Fruit fly (Drosophila melanogaster): ENCODE results near the gene CG42594.

The CG42594 gene

dm6 chrX:4909938-4910778 lies 69.5 kb downstream of the CG42594 start (continued):
- TF ChIP-seq CG18619 (GFP tag; optimal IDR thresholded peaks at IDR 0.05): peak; percentile 100
- TF ChIP-seq sqz (GFP tag; optimal IDR thresholded peaks at IDR 0.05): peak; percentile 100
- peak; percentile 79 for TF ChIP-seq Sry-β (GFP tag; optimal IDR thresholded peaks at IDR 0.05)
- TF ChIP-seq danr (GFP tag; IDR thresholded peaks at IDR 0.05): peak; percentile 99
- TF ChIP-seq hb (GFP tag; IDR thresholded peaks at IDR 0.05; ENCODE audit: partially characterized antibody): no peak
- TF ChIP-seq Hr3 (GFP tag; optimal IDR thresholded peaks at IDR 0.05): peak; percentile 100
- TF ChIP-seq CG8388 (GFP tag; optimal IDR thresholded peaks at IDR 0.05): peak; percentile 99
- peak; percentile 99 for TF ChIP-seq CG5245 (GFP tag; optimal IDR thresholded peaks at IDR 0.05)
- peak; percentile 99 for TF ChIP-seq CG33557 (GFP tag; optimal IDR thresholded peaks at IDR 0.05)
- peak; percentile 100 for TF ChIP-seq CG13296 (GFP tag; optimal IDR thresholded peaks at IDR 0.05)
- peak; percentile 99 for TF ChIP-seq CG8089 (GFP tag; optimal IDR thresholded peaks at IDR 0.05)
- peak; percentile 99 for TF ChIP-seq NC2β (GFP tag; optimal IDR thresholded peaks at IDR 0.05)
- peak; percentile 100 for TF ChIP-seq Rfx (GFP tag; IDR thresholded peaks at IDR 0.05)
- peak; percentile 100 for TF ChIP-seq Fer1 (GFP tag; optimal IDR thresholded peaks at IDR 0.05)
- TF ChIP-seq CG9437 (GFP tag; optimal IDR thresholded peaks at IDR 0.05): peak; percentile 96
- peak; percentile 100 for TF ChIP-seq CG18599 (GFP tag; optimal IDR thresholded peaks at IDR 0.05)
- peak; percentile 99 for TF ChIP-seq CG8765 (GFP tag; IDR thresholded peaks at IDR 0.05)
- peak; percentile 100 for TF ChIP-seq vfl (GFP tag; optimal IDR thresholded peaks at IDR 0.05)
- TF ChIP-seq CG8359 (GFP tag; optimal IDR thresholded peaks at IDR 0.05; ENCODE audit: borderline replicate concordance): peak; percentile 97
- peak; percentile 99 for TF ChIP-seq CG13894 (tag; optimal IDR thresholded peaks at IDR 0.05)
- peak; percentile 99 for TF ChIP-seq emc (GFP tag; optimal IDR thresholded peaks at IDR 0.05)
- TF ChIP-seq ssp (GFP tag; IDR thresholded peaks at IDR 0.05): peak; percentile 97
- TF ChIP-seq CG1603 (tag; optimal IDR thresholded peaks at IDR 0.05): peak; percentile 98
- peak; percentile 100 for TF ChIP-seq CG34376 (GFP tag; optimal IDR thresholded peaks at IDR 0.05)
- TF ChIP-seq Hand (GFP tag; optimal IDR thresholded peaks at IDR 0.05): peak; percentile 100
- TF ChIP-seq cato (GFP tag; optimal IDR thresholded peaks at IDR 0.05; ENCODE audit: borderline replicate concordance): peak; percentile 100
- no peak for TF ChIP-seq hkb (optimal IDR thresholded peaks at IDR 0.05)
- TF ChIP-seq hkb (GFP tag; IDR thresholded peaks at IDR 0.05): peak; percentile 100
- peak; percentile 99 for TF ChIP-seq phol (tag; optimal IDR thresholded peaks at IDR 0.05)
- peak; percentile 95 for TF ChIP-seq CG5180 (GFP tag; optimal IDR thresholded peaks at IDR 0.05)
- peak; percentile 98 for TF ChIP-seq Lim3 (GFP tag; IDR thresholded peaks at IDR 0.05)
- peak; percentile 99 for TF ChIP-seq CG10543 (GFP tag; optimal IDR thresholded peaks at IDR 0.05)
- peak; percentile 100 for TF ChIP-seq sob (GFP tag; IDR thresholded peaks at IDR 0.05)
- TF ChIP-seq CG12071 (GFP tag; optimal IDR thresholded peaks at IDR 0.05): peak; percentile 100
- TF ChIP-seq CG17612 (GFP tag; IDR thresholded peaks at IDR 0.05): peak; percentile 99
- peak; percentile 100 for TF ChIP-seq sens (GFP tag)
- peak; percentile 99 for TF ChIP-seq CG3838 (GFP tag; optimal IDR thresholded peaks at IDR 0.05)
- TF ChIP-seq Atf-2 (GFP tag; optimal IDR thresholded peaks at IDR 0.05): peak; percentile 99
- peak; percentile 100 for TF ChIP-seq CG9876 (GFP tag; optimal IDR thresholded peaks at IDR 0.05)
- TF ChIP-seq CG13624 (GFP tag; optimal IDR thresholded peaks at IDR 0.05): peak; percentile 100
- TF ChIP-seq cad (GFP tag; optimal IDR thresholded peaks at IDR 0.05): no peak
- TF ChIP-seq stwl (tag; optimal IDR thresholded peaks at IDR 0.05): peak; percentile 76
- TF ChIP-seq ac (GFP tag; optimal IDR thresholded peaks at IDR 0.05): peak; percentile 99
- TF ChIP-seq ara (GFP tag; IDR thresholded peaks at IDR 0.05): peak; percentile 100
- TF ChIP-seq tap (tag; optimal IDR thresholded peaks at IDR 0.05): peak; percentile 100
- peak; percentile 99 for TF ChIP-seq btn (GFP tag; optimal IDR thresholded peaks at IDR 0.05)
- TF ChIP-seq twi (tag; optimal IDR thresholded peaks at IDR 0.05): peak; percentile 99
- peak; percentile 97 for TF ChIP-seq CG1024 (GFP tag; IDR thresholded peaks at IDR 0.05)
- peak; percentile 99 for TF ChIP-seq CG13123 (GFP tag; optimal IDR thresholded peaks at IDR 0.05)

Measured in whole organism, embryonic.